Worm (Caenorhabditis elegans) whole organism, L1 larva: ENCODE measurements around the gene dpff-1.

ENCODE experiments used
- C16A3.4 ChIP-seq: fragments of 150-350 bp; optimal IDR thresholded peaks from 2 replicates; lab custom pipeline; 2014; ENCODE audit warnings: missing biosample characterization, missing genetic modification characterization
- Y116A8C.19 ChIP-seq: sonication (generic microtip); optimal IDR thresholded peaks from 2 replicates; lab custom pipeline; 2016; ENCODE audit warnings: missing compliant biosample characterization, missing genetic modification characterization, borderline replicate concordance
- aha-1 ChIP-seq: fragments of 150-350 bp; optimal IDR thresholded peaks from 2 replicates; lab custom pipeline; 2014; ENCODE audit warnings: missing biosample characterization, missing genetic modification characterization
- alr-1 ChIP-seq: fragments of 200-800 bp; sonication (Bioruptor generic); optimal IDR thresholded peaks from 2 replicates; lab custom pipeline; 2018; ENCODE audit warnings: borderline replicate concordance, mild to moderate bottlenecking, missing genetic modification characterization, missing compliant biosample characterization
- aly-2 ChIP-seq: fragments of 150-350 bp; optimal IDR thresholded peaks from 2 replicates; lab custom pipeline; 2014; ENCODE audit warnings: missing biosample characterization, missing genetic modification characterization
- ceh-63 ChIP-seq: fragments of 200-800 bp; sonication (Bioruptor generic); optimal IDR thresholded peaks from 2 replicates; lab custom pipeline; 2018; ENCODE audit warnings: mild to moderate bottlenecking, missing genetic modification characterization, missing compliant biosample characterization
- ceh-82 ChIP-seq, 3 experiments: fragments of 150-350 bp in 1 of 3; sonication (generic microtip) in 2 of 3; optimal IDR thresholded peaks; 2 replicates each; lab custom pipeline; 2014 to 2017; ENCODE audit warnings: missing biosample characterization in 3 of 3, missing genetic modification characterization in 3 of 3
- ceh-88 ChIP-seq: fragments of 200-800 bp; sonication (Bioruptor generic); IDR thresholded peaks from 2 replicates; pipeline ENCODE4 v1.3.6; 2022; ENCODE audit warnings: missing genetic modification characterization, missing compliant biosample characterization
- dsc-1 ChIP-seq: sonication (generic microtip); optimal IDR thresholded peaks from 2 replicates; lab custom pipeline; 2016; ENCODE audit warnings: mild to moderate bottlenecking, missing genetic modification characterization, missing compliant biosample characterization
- efl-1 ChIP-seq, 4 experiments: fragments of 150-350 bp; optimal IDR thresholded peaks in 3 of 4; peaks in 1 of 4; 1 replicate in 1 of 4; 2 replicates in 3 of 4; lab custom pipeline; 2014; ENCODE audit warnings: missing biosample characterization in 2 of 4, missing genetic modification characterization in 2 of 4, missing genetic modification reagents in 2 of 4
- efl-3 ChIP-seq: fragments of 200-800 bp; sonication (Bioruptor generic); optimal IDR thresholded peaks from 2 replicates; lab custom pipeline; 2018; ENCODE audit warnings: mild to moderate bottlenecking, missing genetic modification characterization, missing compliant biosample characterization
- egl-27 ChIP-seq, 2 experiments: fragments of 150-350 bp in 1 of 2; sonication (generic microtip); optimal IDR thresholded peaks; 3 replicates each; lab custom pipeline; 2017 to 2018; ENCODE audit warnings: missing biosample characterization in 2 of 2, missing genetic modification characterization in 2 of 2, missing genetic modification reagents in 2 of 2
- fkh-10 ChIP-seq: sonication (generic microtip); optimal IDR thresholded peaks from 2 replicates; lab custom pipeline; 2017; ENCODE audit warnings: missing biosample characterization, missing genetic modification reagents, missing genetic modification characterization
- fkh-8 ChIP-seq: sonication (generic microtip); optimal IDR thresholded peaks from 2 replicates; lab custom pipeline; 2016; ENCODE audit warnings: mild to moderate bottlenecking, missing genetic modification characterization, missing compliant biosample characterization
- fos-1 ChIP-seq: fragments of 150-350 bp; optimal IDR thresholded peaks from 2 replicates; lab custom pipeline; 2014; ENCODE audit warnings: missing biosample characterization, missing genetic modification characterization
- hlh-17 ChIP-seq: fragments of 200-800 bp; sonication (Bioruptor generic); optimal IDR thresholded peaks from 2 replicates; lab custom pipeline; 2018; ENCODE audit warnings: missing genetic modification characterization, mild to moderate bottlenecking, missing compliant biosample characterization, moderate library complexity, borderline replicate concordance
- hpl-2 ChIP-seq: fragments of 150-350 bp; optimal IDR thresholded peaks from 2 replicates; lab custom pipeline; 2014; ENCODE audit warnings: missing biosample characterization, missing genetic modification reagents, missing genetic modification characterization
- isw-1 ChIP-seq: fragments of 200-800 bp; sonication (Bioruptor generic); IDR thresholded peaks from 2 replicates; pipeline ENCODE4 v1.3.6; 2022; ENCODE audit warnings: missing genetic modification characterization, missing compliant biosample characterization
- jun-1 ChIP-seq: fragments of 150-350 bp; optimal IDR thresholded peaks from 2 replicates; lab custom pipeline; 2014; ENCODE audit warnings: missing biosample characterization, missing genetic modification reagents, missing genetic modification characterization
- lin-14 ChIP-seq: fragments of 200-800 bp; sonication (Bioruptor generic); optimal IDR thresholded peaks from 2 replicates; lab custom pipeline; 2018; ENCODE audit warnings: mild to moderate bottlenecking, missing genetic modification characterization, moderate library complexity, missing compliant biosample characterization
- lin-35 ChIP-seq, 2 experiments: fragments of 150-350 bp; optimal IDR thresholded peaks; 2 replicates each; lab custom pipeline; 2014; ENCODE audit warnings: missing biosample characterization in 2 of 2, missing genetic modification characterization in 2 of 2, missing genetic modification reagents in 2 of 2
- lin-39 ChIP-seq: fragments of 150-350 bp; optimal IDR thresholded peaks from 2 replicates; lab custom pipeline; 2014; ENCODE audit warnings: missing biosample characterization, missing genetic modification reagents, missing genetic modification characterization
- lsy-2 ChIP-seq, 2 experiments: fragments of 150-350 bp; optimal IDR thresholded peaks; 2 replicates each; lab custom pipeline; 2014; ENCODE audit warnings: missing biosample characterization in 2 of 2, missing genetic modification characterization in 2 of 2
- mab-9 ChIP-seq: fragments of 200-800 bp; sonication (Bioruptor generic); IDR thresholded peaks from 2 replicates; pipeline ENCODE4 v1.3.6; 2022; ENCODE audit warnings: missing genetic modification reagents, missing genetic modification characterization, missing compliant biosample characterization
- mdl-1 ChIP-seq, 2 experiments: fragments of 150-350 bp; optimal IDR thresholded peaks; 2 replicates each; lab custom pipeline; 2014 to 2017; ENCODE audit warnings: missing biosample characterization in 2 of 2, missing genetic modification characterization in 2 of 2, inconsistent platforms in 1 of 2
- nhr-19 ChIP-seq: fragments of 200-800 bp; sonication (Bioruptor generic); conservative IDR thresholded peaks from 2 replicates; pipeline ENCODE4 v1.3.6; 2022; ENCODE audit warnings: missing genetic modification characterization, missing compliant biosample characterization
- nhr-20 ChIP-seq: sonication (generic microtip); optimal IDR thresholded peaks from 2 replicates; lab custom pipeline; 2016; ENCODE audit warnings: mild to moderate bottlenecking, missing genetic modification characterization, missing compliant biosample characterization
- nhr-237 ChIP-seq: fragments of 150-350 bp; optimal IDR thresholded peaks from 2 replicates; lab custom pipeline; 2014; ENCODE audit warnings: missing biosample characterization, missing genetic modification characterization
- nhr-28 ChIP-seq: fragments of 150-350 bp; optimal IDR thresholded peaks from 2 replicates; lab custom pipeline; 2014; ENCODE audit warnings: missing biosample characterization, missing genetic modification characterization
- nhr-47 ChIP-seq: sonication (generic microtip); optimal IDR thresholded peaks from 2 replicates; lab custom pipeline; 2016; ENCODE audit warnings: mild to moderate bottlenecking, missing genetic modification characterization, moderate library complexity, missing compliant biosample characterization
- nhr-71 ChIP-seq: sonication (generic microtip); optimal IDR thresholded peaks from 2 replicates; lab custom pipeline; 2016; ENCODE audit warnings: mild to moderate bottlenecking, missing genetic modification characterization, moderate library complexity, missing compliant biosample characterization
- nhr-76 ChIP-seq: sonication (generic microtip); optimal IDR thresholded peaks from 2 replicates; lab custom pipeline; 2017; ENCODE audit warnings: missing biosample characterization, missing genetic modification characterization
- nhr-77 ChIP-seq: fragments of 150-350 bp; optimal IDR thresholded peaks from 2 replicates; lab custom pipeline; 2014; ENCODE audit warnings: missing biosample characterization, missing genetic modification characterization
- nhr-90 ChIP-seq: sonication (generic microtip); optimal IDR thresholded peaks from 2 replicates; lab custom pipeline; 2016; ENCODE audit warnings: mild to moderate bottlenecking, missing genetic modification characterization, missing compliant biosample characterization; ENCODE audit not compliant: poor library complexity
- pag-3 ChIP-seq: sonication (generic microtip); optimal IDR thresholded peaks from 2 replicates; lab custom pipeline; 2017; ENCODE audit warnings: missing genetic modification characterization, mild to moderate bottlenecking, missing compliant biosample characterization, antibody characterized with exemption, borderline replicate concordance; ENCODE audit not compliant: insufficient read depth
- rnt-1 ChIP-seq: sonication (generic microtip); optimal IDR thresholded peaks from 2 replicates; lab custom pipeline; 2016; ENCODE audit warnings: mild to moderate bottlenecking, missing genetic modification characterization, moderate library complexity, missing compliant biosample characterization
- snpc-4 ChIP-seq: fragments of 150-350 bp; optimal IDR thresholded peaks from 2 replicates; lab custom pipeline; 2014; ENCODE audit warnings: missing biosample characterization, missing genetic modification characterization
- snu-23 ChIP-seq: sonication (generic microtip); optimal IDR thresholded peaks from 2 replicates; lab custom pipeline; 2016; ENCODE audit warnings: missing genetic modification characterization, missing compliant biosample characterization
- sptf-1 ChIP-seq: fragments of 150-350 bp; optimal IDR thresholded peaks from 2 replicates; lab custom pipeline; 2014; ENCODE audit warnings: missing biosample characterization, missing genetic modification characterization
- swsn-7 ChIP-seq: sonication (generic microtip); optimal IDR thresholded peaks from 2 replicates; lab custom pipeline; 2016; ENCODE audit warnings: missing genetic modification characterization, missing compliant biosample characterization
- tlp-1 ChIP-seq: fragments of 150-350 bp; optimal IDR thresholded peaks from 2 replicates; lab custom pipeline; 2014; ENCODE audit warnings: missing biosample characterization, missing genetic modification characterization
- unc-130 ChIP-seq: fragments of 150-350 bp; optimal IDR thresholded peaks from 2 replicates; lab custom pipeline; 2017; ENCODE audit warnings: missing biosample characterization, missing genetic modification characterization, inconsistent platforms
- unc-98 ChIP-seq: fragments of 200-800 bp; sonication (Bioruptor generic); IDR thresholded peaks from 2 replicates; pipeline ENCODE4 v1.3.6; 2022; ENCODE audit warnings: missing genetic modification characterization, missing compliant biosample characterization
- vab-15 ChIP-seq: sonication (generic microtip); optimal IDR thresholded peaks from 2 replicates; lab custom pipeline; 2017; ENCODE audit warnings: missing genotype, mild to moderate bottlenecking, missing genetic modification characterization, missing compliant biosample characterization
- ztf-4 ChIP-seq: fragments of 150-350 bp; optimal IDR thresholded peaks from 2 replicates; lab custom pipeline; 2014; ENCODE audit warnings: missing biosample characterization, missing genetic modification characterization

dpff-1 gene

DNA sequence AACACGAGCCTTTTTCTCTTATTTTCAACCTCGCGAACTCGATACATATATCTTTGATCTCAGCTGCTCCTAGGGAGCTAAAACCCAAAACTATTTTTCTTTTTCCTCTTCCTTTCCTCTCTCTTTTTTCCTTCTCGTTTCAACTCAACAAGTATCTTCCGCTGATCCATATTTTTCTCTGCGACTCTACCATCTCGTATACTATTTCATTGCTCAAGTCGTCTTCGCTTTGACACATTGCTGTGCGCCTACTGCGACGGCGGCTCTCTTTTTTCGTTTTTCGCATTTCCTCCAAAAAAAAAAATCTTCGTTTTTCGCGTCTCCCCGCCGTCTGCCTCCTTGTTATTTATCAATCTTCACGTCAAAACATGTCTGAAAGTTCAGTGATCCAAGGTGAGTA is 43.7 kb upstream of the dpff-1 start:
- TF ChIP-seq dsc-1 (tag; lab: Kevin White, UChicago) (peak; percentile 22), snu-23 (GFP tag; lab: Kevin White, UChicago) (peak; percentile 17), lsy-2 (tag; optimal IDR thresholded peaks at IDR 0.05; lab: Kevin White, UChicago) (peak in 1 of 2 experiments; percentile 60), nhr-71 (tag; lab: Kevin White, UChicago) (peak; percentile 51), lin-14 (GFP tag; lab: Kevin White, UChicago) (peak; percentile 87), swsn-7 (tag; lab: Kevin White, UChicago) (peak; percentile 37), nhr-19 (GFP tag; lab: Robert Waterston, UW) (peak; percentile 66), efl-1 (optimal IDR thresholded peaks at IDR 0.05; lab: Kevin White, UChicago) (peak; percentile 21 to 33), efl-1 (GFP tag; optimal IDR thresholded peaks at IDR 0.05 in 1 of 2; lab: Kevin White, UChicago) (peak in 1 of 2 experiments; percentile 86), mdl-1 (tag; optimal IDR thresholded peaks at IDR 0.05; lab: Kevin White, UChicago) (peak in 1 of 2 experiments; percentile 14), lin-39 (no peak), nhr-47 (tag; lab: Kevin White, UChicago) (peak; percentile 34), ceh-82 (tag; optimal IDR thresholded peaks at IDR 0.05; lab: Kevin White, UChicago) (peak in 2 of 3 experiments; percentile 12 to 50), fkh-10 (GFP tag; lab: Kevin White, UChicago) (peak; percentile 81), jun-1 (tag; lab: Kevin White, UChicago) (no peak), rnt-1 (tag; lab: Kevin White, UChicago) (peak; percentile 61), lin-35 (GFP tag; optimal IDR thresholded peaks at IDR 0.05; lab: Kevin White, UChicago) (no peak), alr-1 (tag; lab: Kevin White, UChicago) (no peak)

DNA sequence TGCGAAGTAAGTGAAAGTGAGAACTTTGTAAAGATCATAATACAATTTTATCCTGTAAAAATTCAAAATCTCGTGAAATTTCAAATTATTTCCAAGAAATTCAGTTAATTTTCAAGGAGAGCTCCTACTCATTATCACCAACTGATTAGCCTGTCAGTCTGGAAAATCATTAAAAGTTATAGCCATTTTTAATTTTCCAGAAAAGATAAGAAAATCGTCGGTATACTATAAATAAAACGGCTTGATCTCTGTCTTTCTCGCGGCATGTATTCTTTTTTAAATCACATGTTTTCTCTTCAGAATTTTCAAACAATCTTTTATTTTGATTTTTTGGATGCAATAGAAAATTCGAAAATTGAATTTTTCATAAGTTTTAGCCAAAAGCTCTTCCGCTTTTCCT is 42.8 kb upstream of the dpff-1 start:
- no peak for TF ChIP-seq Y116A8C.19 (tag; lab: Kevin White, UChicago)
- TF ChIP-seq tlp-1 (tag; lab: Kevin White, UChicago) = peak; percentile 61
- TF ChIP-seq C16A3.4 (tag; lab: Kevin White, UChicago) = no peak
- no peak for TF ChIP-seq fkh-8 (tag; lab: Kevin White, UChicago)

DNA sequence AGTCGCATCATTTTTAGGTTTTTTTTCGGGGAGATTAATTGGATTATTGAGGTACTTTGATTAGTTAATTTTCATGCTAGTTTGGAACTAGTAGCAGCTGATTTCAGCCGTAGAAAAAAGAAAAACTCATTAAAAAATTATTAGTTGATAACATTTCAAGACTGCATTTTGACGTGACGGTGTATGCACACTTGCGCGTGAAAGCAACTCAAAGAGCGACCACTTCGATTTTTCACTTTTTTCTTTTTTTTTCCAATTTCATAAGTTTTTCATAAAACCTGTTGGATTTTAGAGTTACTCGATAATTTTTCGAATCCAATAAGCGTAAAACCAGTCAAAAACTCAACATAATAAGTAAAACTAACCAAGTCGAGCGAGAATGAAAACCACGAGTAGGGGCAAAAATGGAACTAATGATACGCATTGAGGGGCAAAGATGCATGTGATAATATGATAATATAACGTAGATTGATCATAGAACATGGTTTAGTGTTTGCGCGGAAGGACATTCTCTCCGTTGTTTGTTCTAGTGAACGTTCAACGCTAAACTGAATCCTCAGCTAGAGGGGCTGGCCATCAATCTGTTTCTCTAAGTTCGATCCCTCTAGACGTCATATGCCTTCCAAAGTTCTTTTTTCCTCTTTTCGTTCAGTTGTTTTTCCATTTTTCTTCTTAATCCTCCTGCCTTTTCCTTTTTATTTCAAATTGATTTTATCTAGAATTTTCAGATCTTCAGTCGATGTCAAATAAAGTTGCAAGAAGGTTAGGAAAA is 42.2 kb upstream of the dpff-1 start, which contains the start of the genes F25B5.6 and F25B5.3:
Gene F25B5.6, minus strand, starts transcription at position 572 of the 772 bp plus-strand sequence.
Gene F25B5.3, plus strand, starts transcription at position 722 of the 772 bp plus-strand sequence.
- TF ChIP-seq ceh-63 (GFP tag; lab: Kevin White, UChicago) = no peak
- no peak for TF ChIP-seq egl-27 (tag; optimal IDR thresholded peaks at IDR 0.05; lab: Kevin White, UChicago)
- TF ChIP-seq alr-1 (tag; lab: Kevin White, UChicago) = no peak
- no peak for TF ChIP-seq ztf-4 (tag; lab: Kevin White, UChicago)
- TF ChIP-seq nhr-237 (tag; lab: Kevin White, UChicago) = no peak
- peak; percentile 2 for TF ChIP-seq unc-130
- TF ChIP-seq pag-3 (tag; lab: Kevin White, UChicago) = no peak
- TF ChIP-seq swsn-7 (tag; lab: Kevin White, UChicago) = peak; percentile 10
- TF ChIP-seq isw-1 (GFP tag; lab: Robert Waterston, UW) = no peak
- TF ChIP-seq vab-15 = no peak
- peak; percentile 25 for TF ChIP-seq nhr-20 (tag; lab: Kevin White, UChicago)
- TF ChIP-seq hlh-17 (GFP tag; lab: Kevin White, UChicago) = no peak
- no peak for TF ChIP-seq dsc-1 (tag; lab: Kevin White, UChicago)
- TF ChIP-seq nhr-90 (tag; lab: Kevin White, UChicago) = no peak
- TF ChIP-seq aly-2 (tag; lab: Kevin White, UChicago) = no peak
- TF ChIP-seq nhr-77 (tag; lab: Kevin White, UChicago) = no peak
- TF ChIP-seq sptf-1 (tag; lab: Kevin White, UChicago) = no peak
- TF ChIP-seq aha-1 (tag; lab: Kevin White, UChicago) = no peak
- no peak for TF ChIP-seq ceh-88 (GFP tag; lab: Robert Waterston, UW)
- TF ChIP-seq efl-3 (GFP tag; lab: Kevin White, UChicago) = no peak
- no peak for TF ChIP-seq hpl-2 (GFP tag; lab: Kevin White, UChicago)
- peak; percentile 7 for TF ChIP-seq snpc-4
- no peak for TF ChIP-seq fos-1 (tag; lab: Kevin White, UChicago)
- TF ChIP-seq rnt-1 (tag; lab: Kevin White, UChicago) = peak; percentile 9
- TF ChIP-seq nhr-76 (tag; lab: Kevin White, UChicago) = no peak
- no peak for TF ChIP-seq jun-1 (tag; lab: Kevin White, UChicago)
- TF ChIP-seq nhr-19 (GFP tag; lab: Robert Waterston, UW) = peak; percentile 98
- peak; percentile 51 for TF ChIP-seq lin-14 (GFP tag; lab: Kevin White, UChicago)
- peak; percentile 36 to 50 for TF ChIP-seq lsy-2 (tag; optimal IDR thresholded peaks at IDR 0.05; lab: Kevin White, UChicago)
- TF ChIP-seq mab-9 (GFP tag; lab: Robert Waterston, UW) = no peak
- TF ChIP-seq unc-98 (GFP tag; lab: Robert Waterston, UW) = no peak
- peak; percentile 8 to 53 for TF ChIP-seq lin-35 (GFP tag; optimal IDR thresholded peaks at IDR 0.05; lab: Kevin White, UChicago)
- TF ChIP-seq nhr-28 (tag; lab: Kevin White, UChicago) = no peak
